Fruit fly (Drosophila melanogaster) whole organism, prepupa: ENCODE results near the gene CG14963.

Experiments used
- CG6276 ChIP-seq: fragments of 200-800 bp; sonication (Bioruptor generic); optimal IDR thresholded peaks from 2 replicates; lab custom pipeline; 2017; ENCODE audit warnings: missing biosample characterization, mild to moderate bottlenecking, missing genetic modification characterization
- CG6808 ChIP-seq: fragments of 200-800 bp; sonication (Bioruptor generic); optimal IDR thresholded peaks from 3 replicates; lab custom pipeline; 2017; ENCODE audit warnings: missing biosample characterization, missing genetic modification characterization, mild to moderate bottlenecking, moderate library complexity, missing genetic modification reagents
- Eip75B ChIP-seq: fragments of 200-800 bp; sonication (Bioruptor generic); optimal IDR thresholded peaks from 3 replicates; lab custom pipeline; 2016; ENCODE audit warnings: missing biosample characterization, missing genetic modification characterization
- Gug ChIP-seq: fragments of 200-800 bp; sonication (Bioruptor generic); IDR thresholded peaks from 2 replicates; pipeline ENCODE4 v1.3.6; 2022; ENCODE audit warnings: missing biosample characterization, missing genetic modification characterization
- Lpt ChIP-seq: fragments of 200-800 bp; sonication (Bioruptor generic); optimal IDR thresholded peaks from 3 replicates; lab custom pipeline; 2016; ENCODE audit warnings: missing biosample characterization, missing genetic modification characterization
- Met ChIP-seq: fragments of 200-800 bp; sonication (Bioruptor generic); optimal IDR thresholded peaks from 3 replicates; lab custom pipeline; 2016; ENCODE audit warnings: missing biosample characterization, missing genetic modification characterization
- acj6 ChIP-seq: fragments of 200-800 bp; sonication (Bioruptor generic); optimal IDR thresholded peaks from 3 replicates; lab custom pipeline; 2016; ENCODE audit warnings: missing biosample characterization, missing genetic modification characterization
- eg ChIP-seq: fragments of 200-800 bp; sonication (Bioruptor generic); IDR thresholded peaks from 3 replicates; pipeline ENCODE4 v1.3.6; 2022; ENCODE audit warnings: missing biosample characterization, missing genetic modification characterization

dm6 chr3L:3218859-3219258, 46.5 kb upstream of the CG14963 start, which contains the start of the genes hob and nSMase:
- TF ChIP-seq Met (GFP tag; lab: Kevin White, UChicago) (no peak), Lpt (GFP tag; lab: Kevin White, UChicago) (no peak), Gug (GFP tag; lab: Robert Waterston, UW) (no peak), Eip75B (no peak), CG6276 (GFP tag; lab: Kevin White, UChicago) (no peak), eg (GFP tag; lab: Robert Waterston, UW) (no peak), acj6 (GFP tag; lab: Kevin White, UChicago) (no peak), CG6808 (GFP tag; lab: Kevin White, UChicago) (no peak)
